Worm (Caenorhabditis elegans): ENCODE results near the gene M05D6.2.

DNA sequence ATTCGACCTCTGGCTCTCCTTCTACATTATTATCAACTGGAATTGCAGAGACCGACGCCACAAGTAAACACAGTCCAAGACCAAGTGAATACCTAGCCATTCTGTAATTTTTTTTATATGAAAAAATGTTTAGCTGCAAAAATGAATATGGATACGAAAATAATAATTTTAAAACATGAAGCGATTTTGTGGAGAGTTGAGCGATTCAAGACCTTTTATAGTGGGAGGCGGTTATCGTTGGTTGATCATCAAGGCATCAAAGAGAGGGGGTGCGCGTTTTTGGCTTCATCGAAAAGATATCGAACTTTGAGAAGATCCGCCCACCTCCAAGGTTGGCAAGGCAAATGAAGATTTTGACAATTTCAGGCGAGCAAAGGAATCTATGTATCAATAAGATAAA, 21.2 kb upstream of the M05D6.2 start, which contains the start of gene cut-3:
- TF ChIP-seq nhr-76 (tag; optimal IDR thresholded peaks at IDR 0.05) (no peak), unc-62 (GFP tag; optimal IDR thresholded peaks at IDR 0.05) (no peak), tbx-8 (GFP tag; optimal IDR thresholded peaks at IDR 0.05) (no peak), elt-3 (tag; optimal IDR thresholded peaks at IDR 0.05) (no peak), unc-39 (tag; optimal IDR thresholded peaks at IDR 0.05) (no peak)
